Fruit fly (Drosophila melanogaster): Measurements from ENCODE around the gene CG13887.
A peak's percentile ranks its signal among the peaks of the same experiment; 100 is the strongest.

The CG13887 gene

DNA sequence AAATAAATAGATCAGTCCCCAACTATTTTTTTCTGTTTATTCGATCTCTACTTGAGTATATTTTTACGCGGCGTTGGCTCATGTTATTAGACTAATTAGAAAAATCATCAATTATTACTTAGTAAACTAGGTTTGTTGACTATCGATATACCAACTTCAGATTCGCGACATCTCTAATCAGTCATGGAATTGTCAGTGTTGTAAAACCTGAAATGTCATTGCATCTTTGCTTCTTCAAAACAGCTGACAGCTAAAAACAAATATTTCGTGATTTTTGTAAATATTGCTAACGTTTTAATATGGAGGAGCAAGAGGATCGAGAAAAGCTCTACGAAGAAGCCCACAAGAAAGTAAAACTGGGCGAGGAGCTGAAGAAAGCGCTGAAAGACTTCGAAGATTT lies 3.8 kb upstream of the CG13887 start, which contains the start of gene CG42553 (continued):
- TF ChIP-seq crp (GFP tag; optimal IDR thresholded peaks at IDR 0.05) (peak; percentile 24 to 86), oc (tag; optimal IDR thresholded peaks at IDR 0.05) (no peak), chinmo (GFP tag; IDR thresholded peaks at IDR 0.05; ENCODE audit: partially characterized antibody) (no peak), Med (GFP tag) (peak; percentile 82), Doc3 (GFP tag; IDR thresholded peaks at IDR 0.05; ENCODE audit: partially characterized antibody) (peak; percentile 48; the same call in 2 of the 3 replicates), pzg (GFP tag; optimal IDR thresholded peaks at IDR 0.05) (peak; percentile 52), CG3726 (GFP tag; IDR thresholded peaks at IDR 0.05) (no peak), Nf-YA (GFP tag; IDR thresholded peaks at IDR 0.05) (no peak), row (GFP tag; IDR thresholded peaks at IDR 0.05) (peak; percentile 77), luna (GFP tag; optimal IDR thresholded peaks at IDR 0.05) (no peak), CG9932 (GFP tag; IDR thresholded peaks at IDR 0.05) (peak; percentile 9; the same call in 1 of the 2 replicates), amos (GFP tag; IDR thresholded peaks at IDR 0.05; ENCODE audit: partially characterized antibody) (peak; percentile 60; the same call in 1 of the 2 replicates), CG7786 (GFP tag; optimal IDR thresholded peaks at IDR 0.05) (no peak), CG9437 (GFP tag; optimal IDR thresholded peaks at IDR 0.05) (no peak), CG6175 (GFP tag; IDR thresholded peaks at IDR 0.05) (no peak), nerfin-1 (tag; optimal IDR thresholded peaks at IDR 0.05) (no peak), CG9215 (GFP tag; IDR thresholded peaks at IDR 0.05) (peak; percentile 99), MBD-R2 (GFP tag; IDR thresholded peaks at IDR 0.05) (peak; percentile 84), Scr (GFP tag; IDR thresholded peaks at IDR 0.05; ENCODE audit: partially characterized antibody) (peak; percentile 39; the same call in 1 of the 2 replicates), CG10267 (tag; optimal IDR thresholded peaks at IDR 0.05) (peak; percentile 91), Sry-β (GFP tag; optimal IDR thresholded peaks at IDR 0.05) (peak; percentile 84), slbo (GFP tag; IDR thresholded peaks at IDR 0.05) (peak; percentile 49; the same call in 1 of the 2 replicates)

DNA sequence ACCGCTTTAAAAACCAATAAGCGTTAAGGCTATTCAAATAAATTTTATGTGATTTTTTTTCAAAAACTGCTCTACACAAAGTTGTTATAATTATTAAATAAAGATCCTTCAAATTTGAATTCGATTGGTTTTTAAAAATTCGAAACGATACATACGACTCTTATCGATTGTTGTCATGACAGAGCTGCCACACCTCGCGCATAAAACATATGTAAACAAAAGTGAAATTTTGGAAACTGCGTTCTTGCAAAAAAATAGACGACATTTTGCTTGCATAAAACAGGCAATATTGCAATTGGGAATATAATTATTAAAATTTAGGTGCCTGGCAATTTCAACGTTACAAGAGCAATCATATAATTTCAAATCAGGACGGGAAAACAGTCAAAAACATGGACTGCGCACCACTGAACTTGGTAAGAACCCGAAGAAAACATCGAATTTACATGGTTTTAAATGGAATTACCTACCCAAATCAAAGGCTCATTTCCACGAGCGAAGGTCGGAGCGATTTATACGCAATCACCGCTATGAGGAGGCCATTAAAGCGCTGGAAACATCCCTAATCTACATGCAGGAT lies 2.1 kb upstream of the CG13887 start, which contains the start of gene CG42554:
TSS of gene CG42554 (plus strand) at position 229 of the 580 bp plus-strand sequence.
- TF ChIP-seq Chrac-16 (GFP tag; optimal IDR thresholded peaks at IDR 0.05) (no peak), YL-1 (GFP tag; optimal IDR thresholded peaks at IDR 0.05) (peak; percentile 69), Xbp1 (GFP tag; optimal IDR thresholded peaks at IDR 0.05) (no peak), CG6813 (GFP tag; optimal IDR thresholded peaks at IDR 0.05) (no peak), E2f2 (GFP tag; IDR thresholded peaks at IDR 0.05) (peak; percentile 92), otp (GFP tag; IDR thresholded peaks at IDR 0.05) (no peak), CG6765 (GFP tag; optimal IDR thresholded peaks at IDR 0.05) (no peak), lbe (GFP tag; optimal IDR thresholded peaks at IDR 0.05) (peak; percentile 2), CG13287 (GFP tag; IDR thresholded peaks at IDR 0.05; ENCODE audit: partially characterized antibody) (peak; percentile 72), CG9817 (tag; optimal IDR thresholded peaks at IDR 0.05) (no peak), Opbp (GFP tag; IDR thresholded peaks at IDR 0.05; ENCODE audit: partially characterized antibody) (peak; percentile 56; the same call in 1 of the 3 replicates), CG2129 (GFP tag; IDR thresholded peaks at IDR 0.05; ENCODE audit: partially characterized antibody) (peak; percentile 30; the same call in 1 of the 2 replicates), da (GFP tag; optimal IDR thresholded peaks at IDR 0.05) (no peak), Hr78 (GFP tag; optimal IDR thresholded peaks at IDR 0.05) (no peak), Dp (GFP tag; optimal IDR thresholded peaks at IDR 0.05) (peak; percentile 88), trem (tag; optimal IDR thresholded peaks at IDR 0.05) (peak; percentile 63), tio (GFP tag; optimal IDR thresholded peaks at IDR 0.05) (no peak), cas (GFP tag; IDR thresholded peaks at IDR 0.05) (no peak), CG11723 (GFP tag; optimal IDR thresholded peaks at IDR 0.05) (no peak), lab (GFP tag; optimal IDR thresholded peaks at IDR 0.05) (no peak), Dref (GFP tag; IDR thresholded peaks at IDR 0.05) (peak; percentile 82), hbn (GFP tag; IDR thresholded peaks at IDR 0.05; ENCODE audit: partially characterized antibody) (peak; percentile 52; the same call in 1 of the 2 replicates), CG16863 (GFP tag; optimal IDR thresholded peaks at IDR 0.05) (no peak), Adf1 (GFP tag; IDR thresholded peaks at IDR 0.05) (no peak), Fer1 (GFP tag; optimal IDR thresholded peaks at IDR 0.05) (no peak), CG34224 (GFP tag; IDR thresholded peaks at IDR 0.05; ENCODE audit: partially characterized antibody) (peak; percentile 68; the same call in 2 of the 3 replicates)
